Worm (Caenorhabditis elegans) whole organism, L4 larva: Measurements from ENCODE around the gene hda-11.

Experiments
- jun-1 ChIP-seq: fragments of 150-350 bp; optimal IDR thresholded peaks from 2 replicates; lab custom pipeline; 2014; ENCODE audit warnings: missing biosample characterization, missing genetic modification reagents, missing genetic modification characterization
- lin-15B ChIP-seq: fragments of 150-350 bp; sonication (generic microtip); optimal IDR thresholded peaks from 3 replicates; lab custom pipeline; 2014; ENCODE audit warnings: missing biosample characterization, missing genetic modification characterization
- mxl-3 ChIP-seq: fragments of 200-800 bp; sonication (Bioruptor generic); optimal IDR thresholded peaks from 2 replicates; lab custom pipeline; 2018; ENCODE audit warnings: mild to moderate bottlenecking, missing genetic modification characterization, missing compliant biosample characterization
- unc-62 ChIP-seq, 3 experiments: fragments of 150-350 bp in 1 of 3; sonication (generic microtip); optimal IDR thresholded peaks in 2 of 3; peaks in 1 of 3; 1 replicate in 1 of 3; 2 replicates in 2 of 3; lab custom pipeline; 2014 to 2017; ENCODE audit warnings: missing biosample characterization in 3 of 3, missing genetic modification characterization in 3 of 3, missing genetic modification reagents in 3 of 3, missing genotype in 1 of 3

DNA sequence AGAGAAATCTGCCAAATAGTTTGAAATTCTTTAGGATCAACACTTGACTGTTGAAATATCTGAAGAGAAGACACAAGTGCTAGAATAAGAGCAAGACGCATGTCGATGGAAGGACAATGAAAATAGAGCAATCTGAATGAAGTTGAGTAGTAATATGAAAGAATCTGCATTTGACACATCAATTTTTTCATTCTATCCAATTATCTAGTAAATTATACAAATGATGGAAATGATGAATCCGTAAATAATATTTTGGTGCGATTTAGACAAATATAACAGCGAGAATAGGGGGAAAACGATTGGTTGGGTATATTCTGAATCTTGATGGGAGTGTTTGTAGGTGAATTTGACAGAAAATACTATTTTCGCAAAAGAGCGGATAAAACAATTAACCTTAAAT lies 6.7 kb downstream of the hda-11 start, which contains the start of gene txt-10:
- TF ChIP-seq jun-1 (tag; lab: Kevin White, UChicago), result no peak
- TF ChIP-seq lin-15B (tag; lab: Kevin White, UChicago), result no peak
- no peak for TF ChIP-seq mxl-3 (GFP tag; lab: Kevin White, UChicago)
- peak in 1 of 2 experiments; percentile 88 for TF ChIP-seq unc-62 (GFP tag; optimal IDR thresholded peaks at IDR 0.05 in 1 of 2; lab: Kevin White, UChicago)
- no peak for TF ChIP-seq unc-62 (tag; optimal IDR thresholded peaks at IDR 0.05; lab: Kevin White, UChicago)
